Worm (Caenorhabditis elegans) whole organism, L4/young adult: Measurements from ENCODE around the gene F01F1.15.

Experiments used
- W03F9.2 ChIP-seq: fragments of 150-350 bp; optimal IDR thresholded peaks from 2 replicates; lab custom pipeline; 2014; ENCODE audit warnings: missing biosample characterization, missing genetic modification characterization
- dao-5 ChIP-seq: sonication (generic microtip); optimal IDR thresholded peaks from 2 replicates; lab custom pipeline; 2016; ENCODE audit warnings: missing genotype, missing genetic modification characterization, moderate library complexity, missing compliant biosample characterization
- him-1 ChIP-seq: sonication (generic microtip); optimal IDR thresholded peaks from 2 replicates; lab custom pipeline; 2016; ENCODE audit warnings: missing genotype, missing genetic modification reagents, missing genetic modification characterization, missing compliant biosample characterization

DNA sequence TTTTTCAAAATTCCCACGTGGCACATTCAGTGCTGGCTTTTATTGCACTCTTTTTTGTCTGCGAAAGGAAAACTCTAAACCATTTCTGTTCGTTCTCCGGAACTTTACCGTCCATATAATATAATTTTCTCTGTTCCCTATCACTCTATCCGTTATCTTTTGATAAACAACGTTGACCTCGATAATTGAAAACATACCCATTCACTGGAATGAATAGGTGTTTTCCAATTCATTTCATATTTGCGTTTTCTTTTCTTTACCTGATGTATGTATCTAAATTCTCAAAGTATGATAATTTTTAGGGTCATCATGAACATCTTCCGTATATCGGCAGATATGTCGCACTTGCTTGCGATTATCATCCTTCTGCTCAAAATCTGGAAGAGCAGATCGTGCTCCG is 37.4 kb upstream of the F01F1.15 start, which contains the start of gene erd-2.2:
- TF ChIP-seq dao-5 (no peak), W03F9.2 (no peak), him-1 (tag; lab: Kevin White, UChicago) (no peak)
